Fruit fly (Drosophila melanogaster) whole organism, pupa: Measurements from ENCODE around the gene NP15.6.

Experiments used
- CG13204 ChIP-seq: fragments of 200-800 bp; sonication (Bioruptor generic); optimal IDR thresholded peaks from 2 replicates; lab custom pipeline; 2018; ENCODE audit warnings: missing biosample characterization, mild to moderate bottlenecking, missing genetic modification characterization, moderate library complexity
- CG14655 ChIP-seq: fragments of 200-800 bp; sonication (Bioruptor generic); optimal IDR thresholded peaks from 3 replicates; lab custom pipeline; 2017; ENCODE audit warnings: mild to moderate bottlenecking, missing biosample characterization, missing genetic modification reagents, missing genetic modification characterization
- CG17806 ChIP-seq: fragments of 200-800 bp; sonication (Bioruptor generic); optimal IDR thresholded peaks from 2 replicates; lab custom pipeline; 2018; ENCODE audit warnings: missing biosample characterization, mild to moderate bottlenecking, missing genetic modification characterization, moderate library complexity
- CG8159 ChIP-seq: fragments of 200-800 bp; sonication (Bioruptor generic); optimal IDR thresholded peaks from 3 replicates; lab custom pipeline; 2018; ENCODE audit warnings: missing biosample characterization, mild to moderate bottlenecking, missing genetic modification characterization, moderate library complexity
- CG8301 ChIP-seq: fragments of 200-800 bp; sonication (Bioruptor generic); optimal IDR thresholded peaks from 2 replicates; lab custom pipeline; 2018; ENCODE audit warnings: missing biosample characterization, mild to moderate bottlenecking, missing genetic modification characterization
- CG9948 ChIP-seq: fragments of 200-800 bp; sonication (Bioruptor generic); optimal IDR thresholded peaks from 2 replicates; lab custom pipeline; 2018; ENCODE audit warnings: missing biosample characterization, mild to moderate bottlenecking, missing genetic modification characterization, moderate library complexity
- EcR ChIP-seq: fragments of 200-800 bp; sonication (Bioruptor generic); optimal IDR thresholded peaks from 3 replicates; lab custom pipeline; 2019; ENCODE audit warnings: missing biosample characterization, missing genetic modification characterization, mild to moderate bottlenecking, moderate library complexity, missing genetic modification reagents
- Pif1A ChIP-seq: fragments of 200-800 bp; sonication (Bioruptor generic); optimal IDR thresholded peaks from 3 replicates; lab custom pipeline; 2016; ENCODE audit warnings: missing biosample characterization, missing genetic modification characterization
- gl ChIP-seq: fragments of 200-800 bp; sonication (Bioruptor generic); optimal IDR thresholded peaks from 2 replicates; lab custom pipeline; 2018; ENCODE audit warnings: missing biosample characterization, mild to moderate bottlenecking, missing genetic modification characterization

- TF ChIP-seq Pif1A (GFP tag; lab: Kevin White, UChicago), result no peak
- no peak for TF ChIP-seq CG8301 (tag; lab: Kevin White, UChicago)
- no peak for TF ChIP-seq gl (tag; lab: Kevin White, UChicago)
- TF ChIP-seq CG8159 (tag; lab: Kevin White, UChicago), result no peak
- no peak for TF ChIP-seq EcR (GFP tag; lab: Kevin White, UChicago)
- no peak for TF ChIP-seq CG14655 (GFP tag; lab: Kevin White, UChicago)
- no peak for TF ChIP-seq CG9948 (tag; lab: Kevin White, UChicago)
- no peak for TF ChIP-seq CG13204
- no peak for TF ChIP-seq CG17806 (tag; lab: Kevin White, UChicago)
Observed at dm6 chr3R:19011885-19012284, 15.3 kb upstream of the NP15.6 start.
